Fruit fly (Drosophila melanogaster) whole organism, embryonic: ENCODE measurements around the gene CG4613.
A peak's percentile ranks its signal among the peaks of the same experiment; 100 is the strongest.

Source experiments
- Atf3 ChIP-seq: fragments of 200-800 bp; sonication (Bioruptor generic); optimal IDR thresholded peaks from 3 replicates; lab custom pipeline; 2016; ENCODE audit warnings: missing biosample characterization, missing genetic modification characterization
- BEAF-32 ChIP-seq: fragments of 200-800 bp; sonication (Bioruptor generic); optimal IDR thresholded peaks from 3 replicates; lab custom pipeline; 2017; ENCODE audit warnings: missing biosample characterization, missing genetic modification characterization, mild to moderate bottlenecking, moderate library complexity, missing genetic modification reagents
- CG10366 ChIP-seq: fragments of 200-800 bp; sonication (Bioruptor generic); IDR thresholded peaks from 2 replicates; pipeline ENCODE4 v1.3.6; 2022; ENCODE audit warnings: missing biosample characterization, missing genetic modification characterization
- CG10654 ChIP-seq: fragments of 200-800 bp; sonication (Bioruptor generic); optimal IDR thresholded peaks from 2 replicates; lab custom pipeline; 2016; ENCODE audit warnings: missing biosample characterization, missing genetic modification characterization
- CG11085 ChIP-seq: fragments of 200-800 bp; sonication (Bioruptor generic); IDR thresholded peaks from 2 replicates; pipeline ENCODE4 v1.3.6; 2022; ENCODE audit warnings: missing biosample characterization, missing genetic modification characterization
- CG11695 ChIP-seq: fragments of 200-800 bp; sonication (Bioruptor generic); IDR thresholded peaks from 3 replicates; pipeline ENCODE4 v1.3.6; 2022; ENCODE audit warnings: missing biosample characterization, missing genetic modification characterization
- CG1233 ChIP-seq: fragments of 200-800 bp; sonication (Bioruptor generic); optimal IDR thresholded peaks from 4 replicates; lab custom pipeline; 2018; ENCODE audit warnings: missing biosample characterization, mild to moderate bottlenecking, missing genetic modification characterization
- CG13424 ChIP-seq: fragments of 200-800 bp; sonication (Bioruptor generic); optimal IDR thresholded peaks from 2 replicates; lab custom pipeline; 2019; ENCODE audit warnings: missing biosample characterization, mild to moderate bottlenecking, missing genetic modification characterization, moderate library complexity
- CG15696 ChIP-seq: fragments of 200-800 bp; sonication (Bioruptor generic); optimal IDR thresholded peaks from 2 replicates; lab custom pipeline; 2019; ENCODE audit warnings: missing biosample characterization, mild to moderate bottlenecking, missing genetic modification characterization, moderate library complexity
- CG17568 ChIP-seq: fragments of 200-800 bp; sonication (Bioruptor generic); optimal IDR thresholded peaks from 2 replicates; lab custom pipeline; 2018; ENCODE audit warnings: missing biosample characterization, mild to moderate bottlenecking, missing genetic modification characterization, moderate library complexity
- CG31224 ChIP-seq: fragments of 200-800 bp; sonication (Bioruptor generic); IDR thresholded peaks from 2 replicates; pipeline ENCODE4 v1.3.6; 2022; ENCODE audit warnings: missing biosample characterization, missing genetic modification characterization
- CG31365 ChIP-seq: fragments of 200-800 bp; sonication (Bioruptor generic); optimal IDR thresholded peaks from 2 replicates; lab custom pipeline; 2018; ENCODE audit warnings: missing biosample characterization, mild to moderate bottlenecking, missing genetic modification characterization
- CG3838 ChIP-seq: fragments of 200-800 bp; sonication (Bioruptor generic); optimal IDR thresholded peaks from 3 replicates; lab custom pipeline; 2016; ENCODE audit warnings: missing biosample characterization, missing genetic modification characterization
- CG5953 ChIP-seq: fragments of 200-800 bp; sonication (Bioruptor generic); IDR thresholded peaks from 2 replicates; pipeline ENCODE4 v1.3.6; 2022; ENCODE audit warnings: missing biosample characterization, missing genetic modification characterization
- CG6175 ChIP-seq: fragments of 200-800 bp; sonication (Bioruptor generic); IDR thresholded peaks from 3 replicates; pipeline ENCODE4 v1.3.6; 2022; ENCODE audit warnings: missing biosample characterization, missing genetic modification characterization
- CG6272 ChIP-seq: fragments of 200-800 bp; sonication (Bioruptor generic); IDR thresholded peaks from 2 replicates; pipeline ENCODE4 v1.3.6; 2022; ENCODE audit warnings: missing biosample characterization, missing genetic modification characterization
- CG9437 ChIP-seq: fragments of 200-800 bp; sonication (Bioruptor generic); optimal IDR thresholded peaks from 2 replicates; lab custom pipeline; 2018; ENCODE audit warnings: missing biosample characterization, mild to moderate bottlenecking, missing genetic modification characterization
- Eip74EF ChIP-seq, 2 experiments: fragments of 200-800 bp in 1 of 2; fragments of >200 bp in 1 of 2; sonication (Bioruptor generic) in 1 of 2; optimal IDR thresholded peaks; 2 replicates each; lab custom pipeline; 2017 to 2019; ENCODE audit warnings: missing biosample characterization in 2 of 2, missing genetic modification characterization in 2 of 2, mild to moderate bottlenecking in 1 of 2, moderate library complexity in 1 of 2
- Gsc ChIP-seq: fragments of 200-800 bp; sonication (Bioruptor generic); IDR thresholded peaks from 2 replicates; pipeline ENCODE4 v1.3.6; 2022; ENCODE audit warnings: missing biosample characterization, missing genetic modification characterization
- H2.0 ChIP-seq: fragments of 200-800 bp; sonication (Bioruptor generic); IDR thresholded peaks from 2 replicates; pipeline ENCODE4 v1.3.6; 2022; ENCODE audit warnings: missing biosample characterization, missing genetic modification characterization
- Hmx ChIP-seq: fragments of 200-800 bp; sonication (Bioruptor generic); optimal IDR thresholded peaks from 2 replicates; lab custom pipeline; 2016; ENCODE audit warnings: missing biosample characterization, missing genetic modification characterization
- Jarid2 ChIP-seq: fragments of 200-800 bp; sonication (Bioruptor generic); optimal IDR thresholded peaks from 3 replicates; lab custom pipeline; 2017; ENCODE audit warnings: mild to moderate bottlenecking, missing biosample characterization, missing genetic modification reagents, missing genetic modification characterization
- NC2α ChIP-seq: fragments of 200-800 bp; sonication (Bioruptor generic); optimal IDR thresholded peaks from 2 replicates; lab custom pipeline; 2016; ENCODE audit warnings: missing biosample characterization, missing genetic modification characterization
- NC2β ChIP-seq: fragments of 200-800 bp; sonication (Bioruptor generic); optimal IDR thresholded peaks from 2 replicates; lab custom pipeline; 2016; ENCODE audit warnings: missing biosample characterization, missing genetic modification characterization
- Oaz ChIP-seq: fragments of 200-800 bp; sonication (Bioruptor generic); IDR thresholded peaks from 2 replicates; pipeline ENCODE4 v1.3.6; 2022; ENCODE audit warnings: missing biosample characterization, missing genetic modification characterization
- Rx ChIP-seq: fragments of 200-800 bp; sonication (Bioruptor generic); IDR thresholded peaks from 2 replicates; pipeline ENCODE4 v1.3.6; 2022; ENCODE audit warnings: missing biosample characterization, missing genetic modification characterization
- Side ChIP-seq: fragments of 200-800 bp; sonication (Bioruptor generic); optimal IDR thresholded peaks from 2 replicates; lab custom pipeline; 2016; ENCODE audit warnings: missing biosample characterization, missing genetic modification characterization
- Sox102F ChIP-seq: fragments of 200-800 bp; sonication (Bioruptor generic); optimal IDR thresholded peaks from 2 replicates; lab custom pipeline; 2018; ENCODE audit warnings: missing biosample characterization, mild to moderate bottlenecking, missing genetic modification characterization, moderate library complexity
- Spps ChIP-seq: fragments of 200-800 bp; sonication (Bioruptor generic); optimal IDR thresholded peaks from 2 replicates; lab custom pipeline; 2018; ENCODE audit warnings: missing biosample characterization, mild to moderate bottlenecking, missing genetic modification characterization
- Tbp ChIP-seq: fragments of >200 bp; optimal IDR thresholded peaks from 2 replicates; lab custom pipeline; 2018; ENCODE audit warnings: missing biosample characterization, missing genetic modification characterization
- Vsx1 ChIP-seq: fragments of 200-800 bp; sonication (Bioruptor generic); optimal IDR thresholded peaks from 2 replicates; lab custom pipeline; 2017; ENCODE audit warnings: missing biosample characterization, mild to moderate bottlenecking, missing genetic modification characterization, missing genetic modification reagents
- Xbp1 ChIP-seq: fragments of 200-800 bp; sonication (Bioruptor generic); optimal IDR thresholded peaks from 3 replicates; lab custom pipeline; 2016; ENCODE audit warnings: missing biosample characterization, mild to moderate bottlenecking, missing genetic modification characterization
- ac ChIP-seq: fragments of 200-800 bp; sonication (Bioruptor generic); optimal IDR thresholded peaks from 3 replicates; lab custom pipeline; 2017; ENCODE audit warnings: missing biosample characterization, mild to moderate bottlenecking, missing genetic modification characterization
- cas ChIP-seq: fragments of 200-800 bp; sonication (Bioruptor generic); IDR thresholded peaks from 2 replicates; pipeline ENCODE4 v1.3.6; 2022; ENCODE audit warnings: missing biosample characterization, missing genetic modification characterization
- crp ChIP-seq, 2 experiments: fragments of 200-800 bp; sonication (Bioruptor generic); optimal IDR thresholded peaks; 2 replicates in 1 of 2; 3 replicates in 1 of 2; lab custom pipeline; 2017; ENCODE audit warnings: missing biosample characterization in 2 of 2, missing genetic modification characterization in 2 of 2, mild to moderate bottlenecking in 1 of 2, moderate library complexity in 1 of 2
- dm ChIP-seq: fragments of 200-800 bp; sonication (Bioruptor generic); optimal IDR thresholded peaks from 3 replicates; lab custom pipeline; 2016; ENCODE audit warnings: missing biosample characterization, missing genetic modification characterization
- ftz-f1 ChIP-seq: fragments of 200-800 bp; sonication (Bioruptor generic); optimal IDR thresholded peaks from 2 replicates; lab custom pipeline; 2016; ENCODE audit warnings: missing biosample characterization, missing genetic modification characterization
- gfzf ChIP-seq: fragments of 200-800 bp; sonication (Bioruptor generic); optimal IDR thresholded peaks from 2 replicates; lab custom pipeline; 2016; ENCODE audit warnings: missing biosample characterization, mild to moderate bottlenecking, missing genetic modification characterization, moderate library complexity
- kni ChIP-seq: fragments of 200-800 bp; sonication (Bioruptor generic); optimal IDR thresholded peaks from 3 replicates; lab custom pipeline; 2017; ENCODE audit warnings: mild to moderate bottlenecking, missing biosample characterization, missing genetic modification reagents, missing genetic modification characterization
- lbe ChIP-seq: fragments of 200-800 bp; sonication (Bioruptor generic); optimal IDR thresholded peaks from 2 replicates; lab custom pipeline; 2016; ENCODE audit warnings: missing biosample characterization, mild to moderate bottlenecking, missing genetic modification characterization
- lilli ChIP-seq: fragments of 200-800 bp; sonication (Bioruptor generic); optimal IDR thresholded peaks from 3 replicates; lab custom pipeline; 2016; ENCODE audit warnings: missing biosample characterization, missing genetic modification characterization
- mld ChIP-seq: fragments of 200-800 bp; sonication (Bioruptor generic); IDR thresholded peaks from 3 replicates; pipeline ENCODE4 v1.3.6; 2022; ENCODE audit warnings: missing biosample characterization, missing genetic modification characterization; ENCODE audit not compliant: partially characterized antibody
- pan ChIP-seq, 4 experiments: fragments of >200 bp in 3 of 4; fragments of 200-800 bp in 1 of 4; sonication (Bioruptor generic) in 1 of 4; optimal IDR thresholded peaks in 3 of 4; IDR thresholded peaks in 1 of 4; 2 replicates each; pipeline versions ENCODE4 v1.3.6 to Lab custom; 2017 to 2022; ENCODE audit warnings: missing biosample characterization in 2 of 4, missing genetic modification characterization in 2 of 4, mixed read lengths in 1 of 4
- peb ChIP-seq: fragments of 200-800 bp; sonication (Bioruptor generic); IDR thresholded peaks from 2 replicates; pipeline ENCODE4 v1.3.6; 2022; ENCODE audit warnings: missing biosample characterization, missing genetic modification characterization
- psq ChIP-seq: fragments of 200-800 bp; sonication (Bioruptor generic); optimal IDR thresholded peaks from 2 replicates; lab custom pipeline; 2017; ENCODE audit warnings: missing biosample characterization, missing genetic modification characterization
- salm ChIP-seq: fragments of 200-800 bp; sonication (Bioruptor generic); optimal IDR thresholded peaks from 2 replicates; lab custom pipeline; 2018; ENCODE audit warnings: missing biosample characterization, mild to moderate bottlenecking, missing genetic modification characterization
- stwl ChIP-seq: fragments of 200-800 bp; sonication (Bioruptor generic); optimal IDR thresholded peaks from 3 replicates; lab custom pipeline; 2018; ENCODE audit warnings: missing biosample characterization, mild to moderate bottlenecking, missing genetic modification characterization, moderate library complexity
- tx ChIP-seq: fragments of 200-800 bp; sonication (Bioruptor generic); optimal IDR thresholded peaks from 2 replicates; lab custom pipeline; 2016; ENCODE audit warnings: missing biosample characterization, missing genetic modification characterization
- unc-4 ChIP-seq: fragments of 200-800 bp; sonication (Bioruptor generic); IDR thresholded peaks from 2 replicates; pipeline ENCODE4 v1.3.6; 2022; ENCODE audit warnings: missing biosample characterization, missing genetic modification characterization; ENCODE audit not compliant: partially characterized antibody

The CG4613 gene

DNA sequence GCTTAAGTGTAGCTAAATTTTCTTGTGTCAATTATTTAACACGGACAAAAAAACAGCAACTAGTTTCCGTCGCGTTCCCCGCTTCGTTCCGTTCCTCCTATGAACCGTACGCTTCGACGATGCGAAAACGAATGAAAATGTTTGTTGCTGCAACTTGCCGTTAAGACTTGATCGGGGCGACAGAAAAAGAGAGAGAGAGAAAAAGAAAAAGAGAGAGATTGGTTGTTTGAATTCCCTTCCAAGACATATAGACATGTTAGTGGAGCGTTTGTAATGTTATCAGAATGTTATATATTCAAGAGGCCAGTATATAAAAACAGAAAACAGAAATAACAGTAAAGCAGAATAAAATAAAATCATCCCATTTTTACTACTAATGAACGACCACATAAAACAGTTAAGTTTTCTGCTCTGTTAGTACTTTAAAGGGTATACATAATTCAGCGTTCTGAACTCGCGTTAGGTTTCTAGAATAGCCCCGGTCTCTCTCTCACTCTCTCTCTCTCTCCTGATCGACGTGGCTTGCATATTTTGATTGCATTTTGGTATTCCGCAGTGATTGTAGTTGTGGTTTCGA, 29.4 kb upstream of the CG4613 start, which contains the start of gene Gbs-70E (continued):
- no peak for TF ChIP-seq Tbp (GFP tag; lab: Kevin White, UChicago)
- peak; percentile 92 for TF ChIP-seq NC2α (GFP tag; lab: Kevin White, UChicago)
- TF ChIP-seq salm (tag; lab: Kevin White, UChicago): peak; percentile 93
- TF ChIP-seq unc-4: no peak
- peak in 1 of 2 experiments; percentile 92 for TF ChIP-seq Eip74EF (GFP tag; optimal IDR thresholded peaks at IDR 0.05; lab: Kevin White, UChicago)
- TF ChIP-seq CG10366 (GFP tag; lab: Robert Waterston, UW): peak; percentile 88
- TF ChIP-seq Hmx: peak; percentile 70
- peak; percentile 91 for TF ChIP-seq CG1233 (GFP tag; lab: Kevin White, UChicago)
- no peak for TF ChIP-seq gfzf
- peak; percentile 92 for TF ChIP-seq lilli (GFP tag; lab: Kevin White, UChicago)
- peak; percentile 82 for TF ChIP-seq CG31224 (GFP tag; lab: Robert Waterston, UW)
- peak; percentile 94 for TF ChIP-seq lbe
- peak; percentile 93 for TF ChIP-seq CG13424 (tag; lab: Kevin White, UChicago)
- TF ChIP-seq CG11085 (GFP tag; lab: Robert Waterston, UW): peak; percentile 74
- TF ChIP-seq Side: peak; percentile 94
- TF ChIP-seq CG6272: peak; percentile 85
- no peak for TF ChIP-seq pan (optimal IDR thresholded peaks at IDR 0.05; lab: Kevin White, UChicago)
- TF ChIP-seq pan (GFP tag; optimal IDR thresholded peaks at IDR 0.05 in 1 of 2, IDR thresholded peaks at IDR 0.05 in 1 of 2): peak in 1 of 2 experiments; percentile 93
- TF ChIP-seq CG6175: peak; percentile 70; the same call in 2 of the 3 replicates
- peak; percentile 80; the same call in 1 of the 2 replicates for TF ChIP-seq Oaz
- TF ChIP-seq tx: peak; percentile 88
- TF ChIP-seq Xbp1 (GFP tag; lab: Kevin White, UChicago): peak; percentile 92
- TF ChIP-seq Atf3 (GFP tag; lab: Kevin White, UChicago): peak; percentile 84
- TF ChIP-seq Rx: no peak
- TF ChIP-seq stwl: peak; percentile 31
- peak; percentile 61 for TF ChIP-seq psq
- peak; percentile 68; the same call in 1 of the 2 replicates for TF ChIP-seq CG5953
- TF ChIP-seq CG9437: peak; percentile 86
- TF ChIP-seq Vsx1 (GFP tag; lab: Kevin White, UChicago): peak; percentile 79
- TF ChIP-seq Jarid2 (GFP tag; lab: Kevin White, UChicago): peak; percentile 97
- peak; percentile 38 for TF ChIP-seq kni (GFP tag; lab: Kevin White, UChicago)
- TF ChIP-seq BEAF-32 (GFP tag; lab: Kevin White, UChicago): no peak
- peak; percentile 85 for TF ChIP-seq H2.0 (GFP tag; lab: Robert Waterston, UW)
- TF ChIP-seq ftz-f1 (GFP tag; lab: Kevin White, UChicago): peak; percentile 53
- TF ChIP-seq CG10654 (GFP tag; lab: Kevin White, UChicago): peak; percentile 79
- TF ChIP-seq Gsc: no peak
- TF ChIP-seq Spps (tag; lab: Kevin White, UChicago): peak; percentile 89
- peak; percentile 64 for TF ChIP-seq ac (GFP tag; lab: Kevin White, UChicago)
- peak; percentile 90 for TF ChIP-seq NC2β (GFP tag; lab: Kevin White, UChicago)
- TF ChIP-seq crp (GFP tag; optimal IDR thresholded peaks at IDR 0.05; lab: Kevin White, UChicago): peak in 1 of 2 experiments; percentile 45
- peak; percentile 86 for TF ChIP-seq peb (GFP tag; lab: Robert Waterston, UW)
- TF ChIP-seq CG15696 (tag; lab: Kevin White, UChicago): peak; percentile 90
- TF ChIP-seq cas: peak; percentile 73; the same call in 1 of the 2 replicates
- peak; percentile 93 for TF ChIP-seq CG17568 (GFP tag; lab: Kevin White, UChicago)
- peak; percentile 95 for TF ChIP-seq CG11695 (GFP tag; lab: Robert Waterston, UW)
- TF ChIP-seq dm (GFP tag; lab: Kevin White, UChicago): peak; percentile 86
- TF ChIP-seq mld (GFP tag; lab: Robert Waterston, UW): no peak
- peak; percentile 92 for TF ChIP-seq Sox102F
- peak; percentile 48 for TF ChIP-seq CG3838
- TF ChIP-seq CG31365: peak; percentile 82
